Fruit fly (Drosophila melanogaster) Kc167 (cell line): ENCODE results near the gene CG17440.

Experiments used
- Myc ChIP-seq: fragments of >200 bp; optimal IDR thresholded peaks from 2 replicates; lab custom pipeline; 2017; ENCODE audit warnings: missing external identifiers
- Sin3A ChIP-seq: fragments of >200 bp; optimal IDR thresholded peaks from 2 replicates; lab custom pipeline; 2018; ENCODE audit warnings: missing external identifiers
- h ChIP-seq: fragments of >200 bp; optimal IDR thresholded peaks from 3 replicates; lab custom pipeline; 2018; ENCODE audit warnings: missing external identifiers
- insv ChIP-seq: fragments of >200 bp; optimal IDR thresholded peaks from 3 replicates; lab custom pipeline; 2018; ENCODE audit warnings: missing external identifiers
- psq ChIP-seq: fragments of >200 bp; optimal IDR thresholded peaks from 2 replicates; lab custom pipeline; 2017; ENCODE audit warnings: missing external identifiers
- ttk ChIP-seq: sonication (Bioruptor generic); optimal IDR thresholded peaks from 2 replicates; lab custom pipeline; 2017; ENCODE audit warnings: missing external identifiers

The CG17440 gene

dm6 chrX:9269825-9270224, at the start of gene CG17440:
Gene CG17440, minus strand, starts transcription at chrX:9269925.
- TF ChIP-seq h (lab: Kevin White, UChicago), result no peak
- no peak for TF ChIP-seq Sin3A (lab: Kevin White, UChicago)
- TF ChIP-seq insv, result no peak
- no peak for TF ChIP-seq Myc (lab: Kevin White, UChicago)
- TF ChIP-seq psq, result no peak
- no peak for TF ChIP-seq ttk (lab: Kevin White, UChicago)

- TF ChIP-seq Myc (lab: Kevin White, UChicago) (no peak), h (lab: Kevin White, UChicago) (no peak), insv (no peak), Sin3A (lab: Kevin White, UChicago) (no peak), psq (no peak), ttk (lab: Kevin White, UChicago) (no peak)
Observed at dm6 chrX:9319140-9319539, 49.4 kb upstream of the CG17440 start, which contains the start of the genes c12.1 and c12.2. Gene c12.1, minus strand, starts transcription at chrX:9319223. Gene c12.2, plus strand, starts transcription at chrX:9319359.

DNA sequence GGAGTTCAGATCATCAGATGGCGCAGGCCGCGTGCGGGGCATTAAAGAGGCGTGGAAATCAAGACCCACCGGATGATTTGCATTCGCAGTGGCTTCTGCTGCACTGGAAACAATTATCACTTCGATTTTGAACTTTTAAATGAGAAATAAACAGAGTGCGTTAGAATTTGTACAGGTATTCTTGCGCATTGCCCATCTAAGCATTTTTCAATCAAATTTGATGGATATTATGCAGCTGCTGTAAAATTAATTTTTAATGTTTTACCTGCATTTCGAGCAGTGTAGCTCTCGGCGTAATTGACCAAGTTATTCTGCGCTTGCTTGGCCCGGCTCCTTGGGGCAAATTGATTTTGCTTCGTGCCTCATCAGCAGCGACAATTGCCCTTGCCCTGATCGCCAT, 47.4 kb upstream of the CG17440 start:
- no peak for TF ChIP-seq h (lab: Kevin White, UChicago)
- TF ChIP-seq Sin3A (lab: Kevin White, UChicago), result no peak
- no peak for TF ChIP-seq Myc (lab: Kevin White, UChicago)
- TF ChIP-seq psq, result no peak
- no peak for TF ChIP-seq ttk (lab: Kevin White, UChicago)

dm6 chrX:9309959-9310658, 40.4 kb upstream of the CG17440 start:
- no peak for TF ChIP-seq Myc (lab: Kevin White, UChicago)
- no peak for TF ChIP-seq h (lab: Kevin White, UChicago)
- no peak for TF ChIP-seq insv
- no peak for TF ChIP-seq ttk (lab: Kevin White, UChicago)
- no peak for TF ChIP-seq psq
- TF ChIP-seq Sin3A (lab: Kevin White, UChicago), result no peak

dm6 chrX:9305735-9306134, 36.0 kb upstream of the CG17440 start:
- TF ChIP-seq Myc (lab: Kevin White, UChicago) (no peak), ttk (lab: Kevin White, UChicago) (no peak), psq (no peak), h (lab: Kevin White, UChicago) (no peak), Sin3A (lab: Kevin White, UChicago) (no peak), insv (no peak)

DNA sequence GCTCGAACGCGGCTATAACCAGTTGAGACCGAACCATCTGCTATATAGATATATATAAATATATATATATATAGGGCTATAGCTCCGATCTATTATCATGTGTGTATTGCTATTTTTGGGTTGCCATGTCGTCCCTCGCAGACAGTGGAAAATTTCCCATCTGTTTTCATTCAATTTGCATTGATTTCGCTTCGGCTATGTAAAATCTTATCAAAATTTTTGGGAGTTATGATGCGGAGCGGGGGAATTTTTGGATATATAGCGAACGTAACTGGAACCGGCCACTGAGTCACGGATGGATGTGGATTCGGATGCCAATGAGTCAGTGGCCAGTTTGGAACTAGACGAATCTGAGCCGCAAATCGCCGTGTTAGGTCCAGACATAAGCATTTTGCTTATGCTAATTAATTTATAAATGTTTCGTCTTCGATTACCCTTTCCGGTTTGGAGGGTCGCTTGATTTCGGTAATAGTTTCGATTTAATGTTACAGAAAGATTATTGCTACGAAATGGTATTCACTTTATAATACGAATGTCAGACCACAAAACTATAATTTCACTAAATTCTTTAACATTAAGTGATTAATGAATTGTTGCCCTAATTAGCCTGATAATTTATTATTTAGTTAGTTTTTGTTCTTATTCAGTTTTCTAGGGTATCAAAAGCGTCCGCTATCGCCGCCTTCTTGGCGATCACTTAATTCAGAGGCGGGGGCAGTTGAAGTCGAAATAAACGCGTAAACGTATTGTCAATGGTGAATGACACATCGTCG, 28.1 kb upstream of the CG17440 start:
- TF ChIP-seq psq (no peak), Myc (lab: Kevin White, UChicago) (no peak), h (lab: Kevin White, UChicago) (no peak)

- TF ChIP-seq ttk (lab: Kevin White, UChicago), result no peak
Observed at dm6 chrX:9296518-9296917, 26.8 kb upstream of the CG17440 start.

DNA sequence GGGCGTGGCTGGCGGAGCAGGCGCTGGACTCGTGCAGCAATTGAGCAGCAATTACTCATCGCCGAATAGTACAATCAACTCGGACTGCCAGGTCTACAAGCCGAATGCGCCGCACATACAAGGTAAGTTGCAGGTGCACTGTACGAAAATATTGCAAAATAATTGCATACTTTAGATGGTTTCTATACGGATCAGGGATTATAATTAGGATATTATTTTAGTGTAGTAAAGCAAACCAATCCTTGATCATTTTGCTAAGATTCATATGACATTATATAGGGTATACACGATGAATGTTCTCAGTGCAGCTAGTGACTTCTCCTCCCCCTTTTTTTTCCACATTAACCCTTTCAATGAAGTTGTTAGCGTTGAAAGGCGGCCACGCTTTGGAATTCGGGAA, 25.8 kb upstream of the CG17440 start:
- TF ChIP-seq ttk (lab: Kevin White, UChicago) (no peak), Sin3A (lab: Kevin White, UChicago) (no peak), Myc (lab: Kevin White, UChicago) (no peak), psq (no peak), insv (no peak), h (lab: Kevin White, UChicago) (no peak)

dm6 chrX:9291270-9291669, 21.5 kb upstream of the CG17440 start:
- TF ChIP-seq insv, result no peak
- TF ChIP-seq Myc (lab: Kevin White, UChicago), result no peak
- no peak for TF ChIP-seq psq
- TF ChIP-seq Sin3A (lab: Kevin White, UChicago), result no peak
- TF ChIP-seq h (lab: Kevin White, UChicago), result no peak
- no peak for TF ChIP-seq ttk (lab: Kevin White, UChicago)

DNA sequence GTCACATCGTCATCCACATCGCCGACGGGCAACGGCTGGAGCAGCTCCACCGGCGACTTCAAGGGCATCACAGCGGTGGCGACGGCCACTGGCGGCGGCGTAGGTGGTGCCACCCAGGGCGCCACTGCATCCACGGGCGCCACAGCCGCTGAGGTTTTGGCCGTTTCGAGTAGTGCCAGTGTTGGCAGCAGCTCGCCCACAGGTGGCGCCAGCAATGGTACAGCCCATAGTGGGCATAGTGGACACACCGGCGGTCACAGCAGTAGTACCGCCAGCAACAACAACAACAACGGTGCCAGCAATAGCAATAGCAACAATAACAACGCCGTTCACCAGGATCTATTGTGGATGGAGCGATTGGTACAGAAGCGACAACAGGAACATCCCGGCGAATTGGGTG, 16.7 kb upstream of the CG17440 start:
- no peak for TF ChIP-seq Myc (lab: Kevin White, UChicago)
- no peak for TF ChIP-seq insv
- no peak for TF ChIP-seq psq
- no peak for TF ChIP-seq h (lab: Kevin White, UChicago)
- no peak for TF ChIP-seq Sin3A (lab: Kevin White, UChicago)
- no peak for TF ChIP-seq ttk (lab: Kevin White, UChicago)

- TF ChIP-seq Myc (lab: Kevin White, UChicago) (no peak), ttk (lab: Kevin White, UChicago) (no peak), insv (no peak), h (lab: Kevin White, UChicago) (no peak), psq (no peak), Sin3A (lab: Kevin White, UChicago) (no peak)
Observed at dm6 chrX:9284024-9284738, 14.5 kb upstream of the CG17440 start, which contains the start of gene lz. Gene lz, plus strand, starts transcription at chrX:9284649.

- no peak for TF ChIP-seq insv
- no peak for TF ChIP-seq h (lab: Kevin White, UChicago)
- TF ChIP-seq ttk (lab: Kevin White, UChicago), result no peak
- no peak for TF ChIP-seq Myc (lab: Kevin White, UChicago)
- no peak for TF ChIP-seq psq
- TF ChIP-seq Sin3A (lab: Kevin White, UChicago), result no peak
Observed at dm6 chrX:9282783-9283289, 13.1 kb upstream of the CG17440 start, which contains the start of gene c11.1. Gene c11.1, minus strand, starts transcription at chrX:9283117.
